Fruit fly (Drosophila melanogaster) S2 (cell line): Measurements from ENCODE around the gene Mekk1.

Experiments
- CG8478 ChIP-seq: fragments of >200 bp; optimal IDR thresholded peaks from 2 replicates; lab custom pipeline; 2018
- CTCF ChIP-seq, 2 experiments: fragments of >200 bp; optimal IDR thresholded peaks; 2 replicates each; lab custom pipeline; 2018

dm6 chr3R:18721368-18721767 lies 22.0 kb downstream of the Mekk1 start:
- TF ChIP-seq CTCF (optimal IDR thresholded peaks at IDR 0.05; lab: Kevin White, UChicago) (no peak), CG8478 (no peak)
